Worm (Caenorhabditis elegans) whole organism, L4/young adult: ENCODE data around the gene delm-1.

Source experiments
- W03F9.2 ChIP-seq: fragments of 150-350 bp; optimal IDR thresholded peaks from 2 replicates; lab custom pipeline; 2014; ENCODE audit warnings: missing biosample characterization, missing genetic modification characterization
- dao-5 ChIP-seq: sonication (generic microtip); optimal IDR thresholded peaks from 2 replicates; lab custom pipeline; 2016; ENCODE audit warnings: missing genotype, missing genetic modification characterization, moderate library complexity, missing compliant biosample characterization

DNA sequence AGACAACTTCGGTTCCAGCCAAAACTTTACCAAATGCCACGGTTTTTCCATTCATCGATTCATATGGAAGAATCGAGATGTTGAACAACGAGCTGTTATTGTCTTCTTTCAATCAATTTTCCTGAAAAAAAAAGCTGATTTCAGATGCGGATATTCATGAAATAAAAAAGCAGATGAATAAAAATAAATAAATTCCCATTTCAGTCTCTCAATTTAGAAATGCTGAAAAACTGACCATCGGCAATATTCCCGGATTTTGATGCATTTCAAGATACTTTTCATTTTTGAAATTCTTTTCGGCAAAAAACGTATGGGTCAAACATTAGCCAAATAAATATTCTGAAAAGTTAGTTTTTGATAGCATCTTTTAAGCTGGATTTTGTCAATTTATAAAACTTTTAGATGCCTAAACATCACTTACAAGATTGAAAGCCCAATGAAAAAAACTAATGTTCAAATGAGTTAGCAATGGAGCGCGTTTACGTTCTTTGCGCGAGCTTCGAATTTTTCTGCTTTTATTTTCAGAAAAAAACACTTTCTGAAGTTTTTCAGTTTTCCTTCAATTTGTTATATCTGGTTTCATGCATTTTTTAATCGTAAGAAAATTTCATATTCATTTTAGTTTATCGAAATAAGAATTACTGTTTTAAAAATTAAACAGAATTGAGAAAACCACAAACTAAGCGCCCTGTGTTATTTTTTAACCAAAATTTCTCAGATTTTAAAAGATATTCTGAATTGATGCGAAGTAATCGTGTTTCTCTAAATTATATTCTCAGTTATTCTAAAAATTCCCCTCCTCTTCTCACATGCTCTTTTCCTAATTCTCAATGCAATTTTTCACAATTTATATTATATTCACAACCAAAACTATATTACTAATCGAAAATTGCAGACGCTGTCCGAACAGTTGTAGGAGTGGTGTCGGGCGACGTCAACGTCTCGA is 30.9 kb downstream of the delm-1 start, which contains the start of the genes C01F6.14 and fem-3:
- TF ChIP-seq W03F9.2 (no peak), dao-5 (tag; lab: Kevin White, UChicago) (no peak)
